5 worm cellular contexts compared by ENCODE assay signal in the genomic region with DNA sequence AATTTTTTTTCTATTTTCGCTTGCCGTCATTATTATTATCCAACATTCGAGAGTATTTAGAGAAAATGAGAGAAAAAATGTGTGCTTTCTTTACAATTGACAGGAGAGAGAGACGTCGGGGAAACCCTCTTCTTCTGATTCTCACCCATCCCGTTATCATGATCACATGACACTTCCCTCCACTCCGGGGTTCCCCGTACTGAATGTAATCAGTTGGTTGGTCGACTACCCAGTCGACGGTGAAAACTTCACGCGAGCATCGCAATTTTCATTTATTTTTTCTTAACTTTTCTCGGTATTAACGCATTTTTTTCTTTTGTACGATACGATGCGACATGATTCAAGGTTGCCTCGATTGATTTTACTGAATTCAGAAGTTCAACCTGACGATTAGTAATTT.
TF ChIP-seq lines count a peak whose summit lies in the region.

No protein-coding gene starts in this region.

TF ChIP-seq in whole organism, L1 larva, 84 proteins besides CTCF, POLR2A, EP300 and RAD21 (continued from another document and continues in another):
- no peak for TF ChIP-seq nhr-237 (tag; optimal IDR thresholded peaks at IDR 0.05; lab: Kevin White, UChicago)
- TF ChIP-seq rnt-1 (tag; optimal IDR thresholded peaks at IDR 0.05; lab: Kevin White, UChicago) = peak; percentile 62
- no peak for TF ChIP-seq unc-98 (GFP tag; IDR thresholded peaks at IDR 0.05; lab: Robert Waterston, UW)
- TF ChIP-seq C04F5.9 (tag; optimal IDR thresholded peaks at IDR 0.05; lab: Kevin White, UChicago) = no peak
- peak; percentile 40 for TF ChIP-seq lir-3 (tag; optimal IDR thresholded peaks at IDR 0.05; lab: Kevin White, UChicago; ENCODE audit: poor library complexity)
- peak; percentile 41 for TF ChIP-seq nhr-11 (tag; optimal IDR thresholded peaks at IDR 0.05; lab: Kevin White, UChicago)
- peak; percentile 62 for TF ChIP-seq jun-1 (tag; optimal IDR thresholded peaks at IDR 0.05; lab: Kevin White, UChicago)
- peak; percentile 59 for TF ChIP-seq C16A3.4 (tag; optimal IDR thresholded peaks at IDR 0.05; lab: Kevin White, UChicago)
- TF ChIP-seq fkh-8 (tag; optimal IDR thresholded peaks at IDR 0.05; lab: Kevin White, UChicago) = no peak
- TF ChIP-seq blmp-1 (tag; optimal IDR thresholded peaks at IDR 0.05; lab: Kevin White, UChicago) = peak; percentile 77
- TF ChIP-seq lin-35 (GFP tag; optimal IDR thresholded peaks at IDR 0.05; lab: Kevin White, UChicago) = peak in 1 of 2 experiments; percentile 54
- TF ChIP-seq sox-4 (tag; optimal IDR thresholded peaks at IDR 0.05; lab: Kevin White, UChicago) = no peak
- TF ChIP-seq mep-1 (tag; optimal IDR thresholded peaks at IDR 0.05; lab: Kevin White, UChicago) = peak; percentile 23
- no peak for TF ChIP-seq grh-1 (GFP tag; IDR thresholded peaks at IDR 0.05; lab: Robert Waterston, UW)
- no peak for TF ChIP-seq unc-86 (tag; optimal IDR thresholded peaks at IDR 0.05; lab: Kevin White, UChicago)
- TF ChIP-seq lsy-2 (tag; optimal IDR thresholded peaks at IDR 0.05; lab: Kevin White, UChicago) = peak; percentile 35 to 76
- TF ChIP-seq lin-15B (tag; optimal IDR thresholded peaks at IDR 0.05; lab: Kevin White, UChicago) = no peak
- TF ChIP-seq F16B12.6 (tag; optimal IDR thresholded peaks at IDR 0.05; lab: Kevin White, UChicago) = no peak
- TF ChIP-seq ets-5 (GFP tag; IDR thresholded peaks at IDR 0.05; lab: Robert Waterston, UW) = no peak
- TF ChIP-seq ztf-4 (tag; optimal IDR thresholded peaks at IDR 0.05; lab: Kevin White, UChicago) = peak; percentile 4
- TF ChIP-seq dpl-1 (GFP tag; optimal IDR thresholded peaks at IDR 0.05; lab: Kevin White, UChicago) = peak in 2 of 3 experiments; percentile 21 to 33
- no peak for TF ChIP-seq zip-4 (GFP tag; optimal IDR thresholded peaks at IDR 0.05; lab: Kevin White, UChicago)
- peak; percentile 63 for TF ChIP-seq snu-23 (GFP tag; optimal IDR thresholded peaks at IDR 0.05; lab: Kevin White, UChicago)
- no peak for TF ChIP-seq nhr-90 (tag; optimal IDR thresholded peaks at IDR 0.05; lab: Kevin White, UChicago; ENCODE audit: poor library complexity)
- peak in 1 of 2 experiments; percentile 83 for TF ChIP-seq mdl-1 (tag; optimal IDR thresholded peaks at IDR 0.05; lab: Kevin White, UChicago)

TF ChIP-seq in whole organism, L2 larva, 48 proteins besides CTCF, POLR2A, EP300 and RAD21 (continued from another document):
- TF ChIP-seq nhr-129 (tag; optimal IDR thresholded peaks at IDR 0.05; lab: Kevin White, UChicago) (peak; percentile 65), ama-1 (optimal IDR thresholded peaks at IDR 0.05; lab: Kevin White, UChicago) (peak; percentile 69), blmp-1 (tag; optimal IDR thresholded peaks at IDR 0.05; lab: Kevin White, UChicago; ENCODE audit: insufficient read depth) (peak; percentile 4), mab-5 (tag; optimal IDR thresholded peaks at IDR 0.05; lab: Kevin White, UChicago) (no peak)
TF ChIP-seq in whole organism, L2 larva: peak in this region for 13.

TF ChIP-seq in whole organism, L3 larva, 47 proteins besides CTCF, POLR2A, EP300 and RAD21 (continued from another document):
- peak; percentile 81 for TF ChIP-seq ama-1 (optimal IDR thresholded peaks at IDR 0.05; lab: Kevin White, UChicago)
- TF ChIP-seq ceh-82 (tag; optimal IDR thresholded peaks at IDR 0.05; lab: Kevin White, UChicago) = no peak
- TF ChIP-seq nhr-237 (tag; optimal IDR thresholded peaks at IDR 0.05; lab: Kevin White, UChicago) = no peak
- TF ChIP-seq elt-3 (tag; optimal IDR thresholded peaks at IDR 0.05; lab: Kevin White, UChicago) = peak in 1 of 3 experiments; percentile 5
- peak; percentile 23 for TF ChIP-seq pha-4 (tag; optimal IDR thresholded peaks at IDR 0.05; lab: Kevin White, UChicago)
- peak; percentile 57 for TF ChIP-seq nfya-1 (tag; optimal IDR thresholded peaks at IDR 0.05; lab: Kevin White, UChicago; ENCODE audit: insufficient read depth)

TF ChIP-seq in whole organism, L4 larva, 104 proteins besides CTCF, POLR2A, EP300 and RAD21 (continued from another document):
- TF ChIP-seq pqm-1 (tag; optimal IDR thresholded peaks at IDR 0.05; lab: Kevin White, UChicago) = peak; percentile 11
- peak; percentile 80 for TF ChIP-seq hlh-11 (tag; optimal IDR thresholded peaks at IDR 0.05; lab: Kevin White, UChicago)
- peak; percentile 70 for TF ChIP-seq nhr-28 (tag; optimal IDR thresholded peaks at IDR 0.05; lab: Kevin White, UChicago)
- TF ChIP-seq nhr-77 (tag; optimal IDR thresholded peaks at IDR 0.05; lab: Kevin White, UChicago) = peak; percentile 18
- peak; percentile 95 for TF ChIP-seq dmd-6 (GFP tag; IDR thresholded peaks at IDR 0.05; lab: Robert Waterston, UW)
- TF ChIP-seq nhr-48 (tag; optimal IDR thresholded peaks at IDR 0.05; lab: Kevin White, UChicago) = peak; percentile 70
- TF ChIP-seq F10B5.3 (tag; optimal IDR thresholded peaks at IDR 0.05; lab: Kevin White, UChicago) = no peak
- no peak for TF ChIP-seq ceh-28 (tag; optimal IDR thresholded peaks at IDR 0.05; lab: Kevin White, UChicago)
- TF ChIP-seq nhr-111 (GFP tag; optimal IDR thresholded peaks at IDR 0.05; lab: Kevin White, UChicago) = no peak
- no peak for TF ChIP-seq F37D6.2 (tag; optimal IDR thresholded peaks at IDR 0.05; lab: Kevin White, UChicago)
- no peak for TF ChIP-seq madf-5 (GFP tag; IDR thresholded peaks at IDR 0.05; lab: Robert Waterston, UW)
- no peak for TF ChIP-seq skn-1 (tag; optimal IDR thresholded peaks at IDR 0.05; lab: Kevin White, UChicago)
- TF ChIP-seq snpc-1.2 (GFP tag; IDR thresholded peaks at IDR 0.05; lab: Robert Waterston, UW) = no peak
- peak; percentile 57 for TF ChIP-seq ama-1 (optimal IDR thresholded peaks at IDR 0.05; lab: Kevin White, UChicago)
- peak; percentile 57 to 76 for TF ChIP-seq mdl-1 (tag; optimal IDR thresholded peaks at IDR 0.05; lab: Kevin White, UChicago)
- peak; percentile 22 to 41 for TF ChIP-seq lsy-2 (tag; optimal IDR thresholded peaks at IDR 0.05; lab: Kevin White, UChicago)
- TF ChIP-seq mxl-2 (GFP tag; conservative IDR thresholded peaks at IDR 0.05; lab: Robert Waterston, UW) = peak; percentile 58; the same call in 1 of the 2 replicates
- TF ChIP-seq mep-1 (tag; optimal IDR thresholded peaks at IDR 0.05; lab: Kevin White, UChicago) = peak; percentile 15
- TF ChIP-seq arid-1 (GFP tag; conservative IDR thresholded peaks at IDR 0.05; lab: Robert Waterston, UW) = 0 out of 2 replicates have a peak, but pooled peaks have one; percentile 15
- no peak for TF ChIP-seq hif-1 (tag; optimal IDR thresholded peaks at IDR 0.05; lab: Kevin White, UChicago)
- no peak for TF ChIP-seq daf-12 (tag; optimal IDR thresholded peaks at IDR 0.05; lab: Kevin White, UChicago)
- no peak for TF ChIP-seq ceh-20 (GFP tag; IDR thresholded peaks at IDR 0.05; lab: Robert Waterston, UW)
- peak; percentile 69 for TF ChIP-seq dve-1 (tag; optimal IDR thresholded peaks at IDR 0.05; lab: Kevin White, UChicago; ENCODE audit: insufficient read depth)
- peak; percentile 35 for TF ChIP-seq nhr-11 (tag; optimal IDR thresholded peaks at IDR 0.05; lab: Kevin White, UChicago)
- TF ChIP-seq egl-43 (GFP tag; IDR thresholded peaks at IDR 0.05; lab: Robert Waterston, UW) = peak; percentile 53; the same call in 1 of the 2 replicates
- peak; percentile 79 for TF ChIP-seq hlh-30 (tag; optimal IDR thresholded peaks at IDR 0.05; lab: Kevin White, UChicago; ENCODE audit: insufficient read depth)
- TF ChIP-seq dpl-1 (GFP tag; optimal IDR thresholded peaks at IDR 0.05; lab: Kevin White, UChicago) = no peak
- no peak for TF ChIP-seq fos-1 (tag; optimal IDR thresholded peaks at IDR 0.05; lab: Kevin White, UChicago)
- no peak for TF ChIP-seq cey-2 (tag; optimal IDR thresholded peaks at IDR 0.05; lab: Kevin White, UChicago; ENCODE audit: borderline replicate concordance, insufficient read depth)
- no peak for TF ChIP-seq egl-27 (tag; optimal IDR thresholded peaks at IDR 0.05; lab: Kevin White, UChicago)

TF ChIP-seq in whole organism, young adult, 124 proteins besides CTCF, POLR2A, EP300 and RAD21 (continued from another document and continues in another):
- TF ChIP-seq unc-62 (GFP tag; optimal IDR thresholded peaks at IDR 0.05; lab: Kevin White, UChicago) (peak; percentile 60), ceh-40 (GFP tag; IDR thresholded peaks at IDR 0.05; lab: Robert Waterston, UW) (no peak), madf-8 (GFP tag; conservative IDR thresholded peaks at IDR 0.05; lab: Robert Waterston, UW) (no peak), F22D6.2 (tag; optimal IDR thresholded peaks at IDR 0.05; lab: Kevin White, UChicago) (no peak), hlh-12 (tag; optimal IDR thresholded peaks at IDR 0.05; lab: Kevin White, UChicago) (no peak), F49E8.2 (tag; optimal IDR thresholded peaks at IDR 0.05; lab: Kevin White, UChicago; ENCODE audit: insufficient read depth) (no peak), F33H1.4 (GFP tag; IDR thresholded peaks at IDR 0.05; lab: Robert Waterston, UW) (peak; percentile 11; the same call in 1 of the 2 replicates), mes-4 (tag; optimal IDR thresholded peaks at IDR 0.05; lab: Kevin White, UChicago) (no peak), nfya-2 (GFP tag; IDR thresholded peaks at IDR 0.05; lab: Robert Waterston, UW) (no peak), mel-28 (tag; optimal IDR thresholded peaks at IDR 0.05; lab: Kevin White, UChicago; ENCODE audit: borderline replicate concordance) (no peak), hrde-1 (tag; optimal IDR thresholded peaks at IDR 0.05; lab: Kevin White, UChicago; ENCODE audit: borderline replicate concordance) (no peak), madf-3 (GFP tag; IDR thresholded peaks at IDR 0.05; lab: Robert Waterston, UW) (0 out of 2 replicates have a peak, but pooled peaks have one; percentile 60), mxl-1 (tag; optimal IDR thresholded peaks at IDR 0.05; lab: Kevin White, UChicago) (no peak), F37B4.10 (GFP tag; IDR thresholded peaks at IDR 0.05; lab: Robert Waterston, UW) (no peak), F57C9.4 (tag; optimal IDR thresholded peaks at IDR 0.05; lab: Kevin White, UChicago) (no peak), ztf-28 (GFP tag; IDR thresholded peaks at IDR 0.05; lab: Robert Waterston, UW) (no peak), egl-44 (GFP tag; IDR thresholded peaks at IDR 0.05; lab: Robert Waterston, UW) (peak; percentile 32; the same call in 1 of the 2 replicates), gei-17 (GFP tag; optimal IDR thresholded peaks at IDR 0.05; lab: Kevin White, UChicago) (no peak), cebp-2 (GFP tag; IDR thresholded peaks at IDR 0.05; lab: Robert Waterston, UW) (no peak), dox-1 (GFP tag; IDR thresholded peaks at IDR 0.05; lab: Robert Waterston, UW) (peak; percentile 37; the same call in 1 of the 2 replicates), ceh-58 (GFP tag; IDR thresholded peaks at IDR 0.05; lab: Robert Waterston, UW) (no peak), ztf-26 (tag; optimal IDR thresholded peaks at IDR 0.05; lab: Kevin White, UChicago) (no peak), cebp-1 (GFP tag; IDR thresholded peaks at IDR 0.05; lab: Robert Waterston, UW) (no peak), cebp-1 (tag; optimal IDR thresholded peaks at IDR 0.05; lab: Kevin White, UChicago) (peak; percentile 53), tlf-1 (GFP tag; optimal IDR thresholded peaks at IDR 0.05; lab: Kevin White, UChicago) (no peak), pbrm-1 (GFP tag; IDR thresholded peaks at IDR 0.05; lab: Robert Waterston, UW) (peak; percentile 46; the same call in 1 of the 2 replicates), T07F8.4 (tag; optimal IDR thresholded peaks at IDR 0.05; lab: Kevin White, UChicago) (no peak), nhr-90 (tag; optimal IDR thresholded peaks at IDR 0.05; lab: Kevin White, UChicago) (no peak), repo-1 (tag; optimal IDR thresholded peaks at IDR 0.05; lab: Kevin White, UChicago) (no peak), rec-8 (tag; optimal IDR thresholded peaks at IDR 0.05; lab: Kevin White, UChicago) (no peak), ceh-27 (GFP tag; optimal IDR thresholded peaks at IDR 0.05; lab: Kevin White, UChicago) (no peak), hmg-20 (GFP tag; IDR thresholded peaks at IDR 0.05; lab: Robert Waterston, UW) (no peak), mcd-1 (GFP tag; IDR thresholded peaks at IDR 0.05; lab: Robert Waterston, UW) (peak; percentile 49), lin-26 (GFP tag; IDR thresholded peaks at IDR 0.05; lab: Robert Waterston, UW) (no peak), nhr-80 (tag; optimal IDR thresholded peaks at IDR 0.05; lab: Kevin White, UChicago) (no peak), ama-1 (optimal IDR thresholded peaks at IDR 0.05; lab: Kevin White, UChicago) (no peak), ama-1 (GFP tag; optimal IDR thresholded peaks at IDR 0.05; lab: Kevin White, UChicago) (no peak), fkh-3 (tag; optimal IDR thresholded peaks at IDR 0.05; lab: Kevin White, UChicago) (no peak), F10E7.11 (tag; optimal IDR thresholded peaks at IDR 0.05; lab: Kevin White, UChicago) (no peak), ccch-3 (GFP tag; optimal IDR thresholded peaks at IDR 0.05; lab: Kevin White, UChicago) (no peak), pha-4 (tag; optimal IDR thresholded peaks at IDR 0.05; lab: Kevin White, UChicago) (no peak), atf-7 (tag; optimal IDR thresholded peaks at IDR 0.05; lab: Kevin White, UChicago) (no peak), lag-1 (GFP tag; IDR thresholded peaks at IDR 0.05; lab: Robert Waterston, UW) (no peak), Y56A3A.18 (GFP tag; IDR thresholded peaks at IDR 0.05; lab: Robert Waterston, UW) (no peak), ekl-4 (GFP tag; IDR thresholded peaks at IDR 0.05; lab: Robert Waterston, UW) (no peak), C17E4.6 (GFP tag; IDR thresholded peaks at IDR 0.05; lab: Robert Waterston, UW) (no peak), athp-1 (tag; optimal IDR thresholded peaks at IDR 0.05; lab: Kevin White, UChicago) (no peak), ztf-6 (GFP tag; IDR thresholded peaks at IDR 0.05; lab: Robert Waterston, UW) (no peak), ztf-3 (GFP tag; optimal IDR thresholded peaks at IDR 0.05; lab: Kevin White, UChicago) (no peak), lir-1 (GFP tag; conservative IDR thresholded peaks at IDR 0.05; lab: Robert Waterston, UW) (no peak), attf-5 (GFP tag; optimal IDR thresholded peaks at IDR 0.05; lab: Kevin White, UChicago) (no peak), B0261.1 (tag; optimal IDR thresholded peaks at IDR 0.05; lab: Kevin White, UChicago) (no peak), snpc-4 (GFP tag; optimal IDR thresholded peaks at IDR 0.05; lab: Kevin White, UChicago) (no peak), snpc-4 (tag; optimal IDR thresholded peaks at IDR 0.05; lab: Kevin White, UChicago) (no peak), C06A6.2 (GFP tag; conservative IDR thresholded peaks at IDR 0.05; lab: Robert Waterston, UW) (0 out of 2 replicates have a peak, but pooled peaks have one; percentile 23), somi-1 (GFP tag; optimal IDR thresholded peaks at IDR 0.05; lab: Kevin White, UChicago) (no peak), F23B12.7 (tag; optimal IDR thresholded peaks at IDR 0.05; lab: Kevin White, UChicago; ENCODE audit: insufficient read depth) (no peak), lsy-27 (tag; optimal IDR thresholded peaks at IDR 0.05; lab: Kevin White, UChicago; ENCODE audit: borderline replicate concordance, insufficient read depth) (no peak), madf-10 (tag; optimal IDR thresholded peaks at IDR 0.05; lab: Kevin White, UChicago) (no peak), nfya-1 (tag; optimal IDR thresholded peaks at IDR 0.05; lab: Kevin White, UChicago; ENCODE audit: borderline replicate concordance, insufficient read depth) (no peak), snpc-3.4 (tag; optimal IDR thresholded peaks at IDR 0.05; lab: Kevin White, UChicago) (no peak), let-526 (GFP tag; IDR thresholded peaks at IDR 0.05; lab: Robert Waterston, UW) (no peak), chd-7 (tag; optimal IDR thresholded peaks at IDR 0.05; lab: Kevin White, UChicago) (peak; percentile 51), lin-35 (GFP tag; optimal IDR thresholded peaks at IDR 0.05; lab: Kevin White, UChicago) (no peak), dpff-1 (tag; optimal IDR thresholded peaks at IDR 0.05; lab: Kevin White, UChicago) (no peak), ceh-79 (tag; optimal IDR thresholded peaks at IDR 0.05; lab: Kevin White, UChicago) (no peak), ztf-25 (GFP tag; IDR thresholded peaks at IDR 0.05; lab: Robert Waterston, UW) (no peak), snpc-1.3 (tag; optimal IDR thresholded peaks at IDR 0.05; lab: Kevin White, UChicago; ENCODE audit: insufficient read depth) (no peak), bed-1 (GFP tag; IDR thresholded peaks at IDR 0.05; lab: Robert Waterston, UW) (no peak)
